Fruit fly (Drosophila melanogaster) whole organism, embryonic: ENCODE data around the gene dachs.

ENCODE experiments used
- Atf3 ChIP-seq: fragments of 200-800 bp; sonication (Bioruptor generic); optimal IDR thresholded peaks from 3 replicates; lab custom pipeline; 2016; ENCODE audit warnings: missing biosample characterization, missing genetic modification characterization
- CG11247 ChIP-seq: fragments of 200-800 bp; sonication (Bioruptor generic); IDR thresholded peaks from 2 replicates; pipeline ENCODE4 v1.3.6; 2022; ENCODE audit warnings: missing biosample characterization, missing genetic modification characterization
- CG13894 ChIP-seq: fragments of 200-800 bp; sonication (Bioruptor generic); optimal IDR thresholded peaks from 3 replicates; lab custom pipeline; 2018; ENCODE audit warnings: missing biosample characterization, mild to moderate bottlenecking, missing genetic modification characterization, moderate library complexity
- CG14014 ChIP-seq: fragments of 200-800 bp; sonication (Bioruptor generic); IDR thresholded peaks from 2 replicates; pipeline ENCODE4 v1.3.6; 2022; ENCODE audit warnings: missing biosample characterization, missing genetic modification characterization
- CG15601 ChIP-seq: fragments of 200-800 bp; sonication (Bioruptor generic); optimal IDR thresholded peaks from 3 replicates; lab custom pipeline; 2019; ENCODE audit warnings: missing biosample characterization, mild to moderate bottlenecking, missing genetic modification characterization, moderate library complexity
- CG17385 ChIP-seq: fragments of 200-800 bp; sonication (Bioruptor generic); optimal IDR thresholded peaks from 3 replicates; lab custom pipeline; 2018; ENCODE audit warnings: missing biosample characterization, mild to moderate bottlenecking, missing genetic modification characterization
- CG3407 ChIP-seq: fragments of 200-800 bp; sonication (Bioruptor generic); optimal IDR thresholded peaks from 2 replicates; lab custom pipeline; 2018; ENCODE audit warnings: missing biosample characterization, mild to moderate bottlenecking, missing genetic modification characterization
- CG4328 ChIP-seq: fragments of 200-800 bp; sonication (Bioruptor generic); optimal IDR thresholded peaks from 3 replicates; lab custom pipeline; 2017; ENCODE audit warnings: missing biosample characterization, missing genetic modification reagents, missing genetic modification characterization
- CG5180 ChIP-seq: fragments of 200-800 bp; sonication (Bioruptor generic); optimal IDR thresholded peaks from 3 replicates; lab custom pipeline; 2017; ENCODE audit warnings: missing biosample characterization, missing genetic modification characterization, mild to moderate bottlenecking, moderate library complexity, missing genetic modification reagents
- CG7271 ChIP-seq: fragments of 200-800 bp; sonication (Bioruptor generic); optimal IDR thresholded peaks from 2 replicates; lab custom pipeline; 2018; ENCODE audit warnings: missing biosample characterization, mild to moderate bottlenecking, missing genetic modification characterization, moderate library complexity
- CG7357 ChIP-seq: fragments of 200-800 bp; sonication (Bioruptor generic); IDR thresholded peaks from 3 replicates; pipeline ENCODE4 v1.3.6; 2022; ENCODE audit warnings: missing biosample characterization, missing genetic modification characterization
- CG7839 ChIP-seq: fragments of 200-800 bp; sonication (Bioruptor generic); optimal IDR thresholded peaks from 3 replicates; lab custom pipeline; 2018; ENCODE audit warnings: missing biosample characterization, mild to moderate bottlenecking, missing genetic modification characterization, moderate library complexity
- CG8089 ChIP-seq: fragments of 200-800 bp; sonication (Bioruptor generic); optimal IDR thresholded peaks from 3 replicates; lab custom pipeline; 2016; ENCODE audit warnings: missing biosample characterization, missing genetic modification characterization
- CoRest ChIP-seq: fragments of 200-800 bp; sonication (Bioruptor generic); optimal IDR thresholded peaks from 3 replicates; lab custom pipeline; 2018; ENCODE audit warnings: missing biosample characterization, mild to moderate bottlenecking, missing genetic modification characterization, moderate library complexity
- D ChIP-seq, 2 experiments: fragments of 200-800 bp in 1 of 2; fragments of >200 bp in 1 of 2; sonication (Bioruptor generic) in 1 of 2; optimal IDR thresholded peaks; 2 replicates in 1 of 2; 3 replicates in 1 of 2; lab custom pipeline; 2017; ENCODE audit warnings: mild to moderate bottlenecking in 1 of 2, missing biosample characterization in 1 of 2, missing genetic modification characterization in 1 of 2, missing genetic modification reagents in 1 of 2
- Dbx ChIP-seq: fragments of 200-800 bp; sonication (Bioruptor generic); IDR thresholded peaks from 3 replicates; pipeline ENCODE4 v1.3.6; 2022; ENCODE audit warnings: missing biosample characterization, missing genetic modification characterization
- Dref ChIP-seq: fragments of 200-800 bp; sonication (Bioruptor generic); IDR thresholded peaks from 2 replicates; pipeline ENCODE4 v1.3.6; 2022; ENCODE audit warnings: missing biosample characterization, missing genetic modification characterization
- Fer2 ChIP-seq: fragments of 200-800 bp; sonication (Bioruptor generic); optimal IDR thresholded peaks from 2 replicates; lab custom pipeline; 2018; ENCODE audit warnings: missing biosample characterization, mild to moderate bottlenecking, missing genetic modification characterization, moderate library complexity
- Gug ChIP-seq: fragments of 200-800 bp; sonication (Bioruptor generic); IDR thresholded peaks from 4 replicates; pipeline ENCODE4 v1.3.6; 2022; ENCODE audit warnings: missing biosample characterization, missing genetic modification characterization
- HLH4C ChIP-seq: fragments of 200-800 bp; sonication (Bioruptor generic); IDR thresholded peaks from 3 replicates; pipeline ENCODE4 v1.3.6; 2022; ENCODE audit warnings: missing biosample characterization, missing genetic modification characterization; ENCODE audit not compliant: partially characterized antibody
- Hr39 ChIP-seq: fragments of >200 bp; optimal IDR thresholded peaks from 2 replicates; lab custom pipeline; 2017
- Hsf ChIP-seq: fragments of 200-800 bp; sonication (Bioruptor generic); optimal IDR thresholded peaks from 3 replicates; lab custom pipeline; 2016; ENCODE audit warnings: missing biosample characterization, missing genetic modification characterization
- Mad ChIP-seq: fragments of 200-800 bp; sonication (Bioruptor generic); optimal IDR thresholded peaks from 2 replicates; lab custom pipeline; 2016; ENCODE audit warnings: missing biosample characterization, missing genetic modification characterization
- NfI ChIP-seq: fragments of 200-800 bp; sonication (Bioruptor generic); optimal IDR thresholded peaks from 3 replicates; lab custom pipeline; 2018; ENCODE audit warnings: missing biosample characterization, mild to moderate bottlenecking, missing genetic modification characterization, moderate library complexity
- Oli ChIP-seq: fragments of 200-800 bp; sonication (Bioruptor generic); optimal IDR thresholded peaks from 2 replicates; lab custom pipeline; 2018; ENCODE audit warnings: missing biosample characterization, mild to moderate bottlenecking, missing genetic modification characterization, moderate library complexity
- Rfx ChIP-seq: fragments of 200-800 bp; sonication (Bioruptor generic); IDR thresholded peaks from 2 replicates; pipeline ENCODE4 v1.3.6; 2022; ENCODE audit warnings: missing biosample characterization, missing genetic modification characterization
- Sry-δ ChIP-seq: fragments of 200-800 bp; sonication (Bioruptor generic); optimal IDR thresholded peaks from 2 replicates; lab custom pipeline; 2016; ENCODE audit warnings: missing biosample characterization, missing genetic modification characterization
- Taf1 ChIP-seq: fragments of 200-800 bp; sonication (Bioruptor generic); IDR thresholded peaks from 2 replicates; pipeline ENCODE4 v1.3.6; 2022; ENCODE audit warnings: missing biosample characterization, missing genetic modification characterization
- Xrp1 ChIP-seq: fragments of 200-800 bp; sonication (Bioruptor generic); IDR thresholded peaks from 2 replicates; pipeline ENCODE4 v1.3.6; 2022; ENCODE audit warnings: missing biosample characterization, missing genetic modification characterization
- bcd ChIP-seq: fragments of 200-800 bp; sonication (Bioruptor generic); optimal IDR thresholded peaks from 2 replicates; lab custom pipeline; 2017; ENCODE audit warnings: missing biosample characterization, mild to moderate bottlenecking, missing genetic modification characterization
- chif ChIP-seq, 2 experiments: fragments of 200-800 bp; sonication (Bioruptor generic); optimal IDR thresholded peaks; 3 replicates each; lab custom pipeline; 2016; ENCODE audit warnings: missing biosample characterization in 2 of 2, missing genetic modification characterization in 2 of 2
- gcm ChIP-seq: fragments of 200-800 bp; sonication (Bioruptor generic); optimal IDR thresholded peaks from 2 replicates; lab custom pipeline; 2019; ENCODE audit warnings: missing biosample characterization, mild to moderate bottlenecking, missing genetic modification characterization, moderate library complexity
- gt ChIP-seq: fragments of 200-800 bp; sonication (Bioruptor generic); IDR thresholded peaks from 2 replicates; pipeline ENCODE4 v1.3.6; 2022; ENCODE audit warnings: missing biosample characterization, missing genetic modification characterization
- hkb ChIP-seq, 2 experiments: fragments of 200-800 bp in 1 of 2; fragments of >200 bp in 1 of 2; sonication (Bioruptor generic) in 1 of 2; IDR thresholded peaks in 1 of 2; optimal IDR thresholded peaks in 1 of 2; 2 replicates each; pipeline versions ENCODE4 v1.3.6 to Lab custom; 2017 to 2022; ENCODE audit warnings: missing biosample characterization in 1 of 2, missing genetic modification characterization in 1 of 2
- kay ChIP-seq: fragments of 200-800 bp; sonication (Bioruptor generic); optimal IDR thresholded peaks from 2 replicates; lab custom pipeline; 2016; ENCODE audit warnings: missing biosample characterization, missing genetic modification characterization
- ken ChIP-seq: fragments of 200-800 bp; sonication (Bioruptor generic); IDR thresholded peaks from 3 replicates; pipeline ENCODE4 v1.3.6; 2022; ENCODE audit warnings: missing biosample characterization, missing genetic modification characterization
- mam ChIP-seq: fragments of 200-800 bp; sonication (Bioruptor generic); optimal IDR thresholded peaks from 3 replicates; lab custom pipeline; 2016; ENCODE audit warnings: missing biosample characterization, missing genetic modification characterization
- pb ChIP-seq: fragments of 200-800 bp; sonication (Bioruptor generic); optimal IDR thresholded peaks from 3 replicates; lab custom pipeline; 2016; ENCODE audit warnings: missing biosample characterization, missing genetic modification characterization
- rib ChIP-seq: fragments of 200-800 bp; sonication (Bioruptor generic); IDR thresholded peaks from 2 replicates; pipeline ENCODE4 v1.3.6; 2022; ENCODE audit warnings: missing biosample characterization, missing genetic modification characterization
- ro ChIP-seq: fragments of 200-800 bp; sonication (Bioruptor generic); IDR thresholded peaks from 2 replicates; pipeline ENCODE4 v1.3.6; 2022; ENCODE audit warnings: missing biosample characterization, missing genetic modification characterization
- scrt ChIP-seq: fragments of 200-800 bp; sonication (Bioruptor generic); optimal IDR thresholded peaks from 2 replicates; lab custom pipeline; 2018; ENCODE audit warnings: missing biosample characterization, mild to moderate bottlenecking, missing genetic modification characterization, moderate library complexity
- sens-2 ChIP-seq: fragments of 200-800 bp; sonication (Bioruptor generic); IDR thresholded peaks from 2 replicates; pipeline ENCODE4 v1.3.6; 2022; ENCODE audit warnings: missing biosample characterization, missing genetic modification characterization
- sima ChIP-seq: fragments of 200-800 bp; sonication (Bioruptor generic); optimal IDR thresholded peaks from 2 replicates; lab custom pipeline; 2016; ENCODE audit warnings: missing biosample characterization, missing genetic modification characterization
- stwl ChIP-seq: fragments of 200-800 bp; sonication (Bioruptor generic); optimal IDR thresholded peaks from 3 replicates; lab custom pipeline; 2018; ENCODE audit warnings: missing biosample characterization, mild to moderate bottlenecking, missing genetic modification characterization, moderate library complexity
- tap ChIP-seq: fragments of 200-800 bp; optimal IDR thresholded peaks from 3 replicates; lab custom pipeline; 2019; ENCODE audit warnings: missing biosample characterization, mild to moderate bottlenecking, missing genetic modification characterization, moderate library complexity
- tin ChIP-seq: fragments of 200-800 bp; sonication (Bioruptor generic); optimal IDR thresholded peaks from 3 replicates; lab custom pipeline; 2016; ENCODE audit warnings: missing biosample characterization, missing genetic modification characterization
- tna ChIP-seq: fragments of 200-800 bp; sonication (Bioruptor generic); IDR thresholded peaks from 2 replicates; pipeline ENCODE4 v1.3.6; 2022; ENCODE audit warnings: missing biosample characterization, missing genetic modification characterization; ENCODE audit not compliant: partially characterized antibody
- ttk ChIP-seq: fragments of 200-800 bp; sonication (Bioruptor generic); IDR thresholded peaks from 2 replicates; pipeline ENCODE4 v2.1.2; 2022; ENCODE audit warnings: missing biosample characterization, missing genetic modification characterization

dachs gene

dm6 chr2L:8451497-8451896 lies 15.1 kb upstream of the dachs start (continued):
- TF ChIP-seq CG3407 (no peak), CG8089 (GFP tag; lab: Kevin White, UChicago) (no peak)

dm6 chr2L:8461782-8462453 lies 4.7 kb upstream of the dachs start:
- TF ChIP-seq Rfx (GFP tag; lab: Robert Waterston, UW) (peak; percentile 30; the same call in 1 of the 2 replicates), bcd (GFP tag; lab: Kevin White, UChicago) (peak; percentile 9), ttk (GFP tag; lab: Robert Waterston, UW) (no peak), rib (GFP tag; lab: Robert Waterston, UW) (no peak), mam (peak; percentile 41), chif (GFP tag; optimal IDR thresholded peaks at IDR 0.05; lab: Kevin White, UChicago) (peak; percentile 1 to 30), CG7271 (tag; lab: Kevin White, UChicago) (no peak), NfI (peak; percentile 8), gcm (no peak), Oli (tag; lab: Kevin White, UChicago) (peak; percentile 44), HLH4C (GFP tag; lab: Robert Waterston, UW) (no peak), gt (GFP tag; lab: Robert Waterston, UW) (no peak), Taf1 (GFP tag; lab: Robert Waterston, UW) (no peak), Atf3 (GFP tag; lab: Kevin White, UChicago) (no peak), ro (GFP tag; lab: Robert Waterston, UW) (no peak), CG7839 (peak; percentile 47), Mad (GFP tag; lab: Kevin White, UChicago) (no peak), sens-2 (GFP tag; lab: Robert Waterston, UW) (peak; percentile 27; the same call in 1 of the 2 replicates), tap (tag; lab: Kevin White, UChicago) (no peak), Dref (GFP tag; lab: Robert Waterston, UW) (no peak), sima (GFP tag; lab: Kevin White, UChicago) (no peak), CG17385 (peak; percentile 5), ken (GFP tag; lab: Robert Waterston, UW) (no peak), D (optimal IDR thresholded peaks at IDR 0.05; lab: Kevin White, UChicago) (no peak), D (GFP tag; optimal IDR thresholded peaks at IDR 0.05; lab: Kevin White, UChicago) (no peak), Hr39 (lab: Kevin White, UChicago) (no peak), CG15601 (tag; lab: Kevin White, UChicago) (no peak), Xrp1 (peak; percentile 44; the same call in 1 of the 2 replicates), CG4328 (GFP tag; lab: Kevin White, UChicago) (no peak), tin (no peak), CG7357 (GFP tag; lab: Robert Waterston, UW) (no peak), Gug (GFP tag; lab: Robert Waterston, UW) (no peak), CG5180 (GFP tag; lab: Kevin White, UChicago) (peak; percentile 71), tna (GFP tag; lab: Robert Waterston, UW) (no peak), CoRest (peak; percentile 24), pb (GFP tag; lab: Kevin White, UChicago) (no peak), CG13894 (tag; lab: Kevin White, UChicago) (peak; percentile 13), CG14014 (GFP tag; lab: Robert Waterston, UW) (no peak), Hsf (peak; percentile 11), Fer2 (tag; lab: Kevin White, UChicago) (no peak), hkb (optimal IDR thresholded peaks at IDR 0.05; lab: Kevin White, UChicago) (no peak), hkb (GFP tag; IDR thresholded peaks at IDR 0.05; lab: Robert Waterston, UW) (0 out of 2 replicates have a peak, but pooled peaks have one; percentile 44), scrt (GFP tag; lab: Kevin White, UChicago) (peak; percentile 12), CG11247 (no peak), Sry-δ (GFP tag; lab: Kevin White, UChicago) (peak; percentile 18), stwl (tag; lab: Kevin White, UChicago) (no peak), Dbx (peak; percentile 28; the same call in 1 of the 3 replicates), kay (GFP tag; lab: Kevin White, UChicago) (peak; percentile 10)
